Fruit fly (Drosophila melanogaster): ENCODE data around the gene toy.

The toy gene

dm6 chr4:959110-959920 is 30.2 kb upstream of the toy start:
- TF ChIP-seq N (GFP tag; optimal IDR thresholded peaks at IDR 0.05) (peak; percentile 0), rgr (GFP tag; optimal IDR thresholded peaks at IDR 0.05) (no peak), Hnf4 (GFP tag; optimal IDR thresholded peaks at IDR 0.05) (no peak), Hr78 (GFP tag; optimal IDR thresholded peaks at IDR 0.05) (no peak), brk (GFP tag; optimal IDR thresholded peaks at IDR 0.05) (no peak), woc (GFP tag; optimal IDR thresholded peaks at IDR 0.05) (peak; percentile 63), CG9705 (GFP tag; optimal IDR thresholded peaks at IDR 0.05) (no peak)

- TF ChIP-seq Dfd (GFP tag; optimal IDR thresholded peaks at IDR 0.05) = peak; percentile 53
- no peak for TF ChIP-seq dsf (GFP tag; optimal IDR thresholded peaks at IDR 0.05; ENCODE audit: borderline replicate concordance)
- peak; percentile 19 for TF ChIP-seq N (GFP tag; optimal IDR thresholded peaks at IDR 0.05)
- no peak for TF ChIP-seq fru (GFP tag; optimal IDR thresholded peaks at IDR 0.05)
Observed at dm6 chr4:959921-960536, 29.5 kb upstream of the toy start.

dm6 chr4:961045-961576 is 28.4 kb upstream of the toy start:
- TF ChIP-seq dmrt93B (GFP tag; optimal IDR thresholded peaks at IDR 0.05) (no peak), GATAd (GFP tag; optimal IDR thresholded peaks at IDR 0.05) (no peak), Dfd (GFP tag; optimal IDR thresholded peaks at IDR 0.05) (peak; percentile 6)

dm6 chr4:963193-963592 is 26.3 kb upstream of the toy start:
- TF ChIP-seq ey (GFP tag; optimal IDR thresholded peaks at IDR 0.05) = no peak
- TF ChIP-seq Dfd (GFP tag; optimal IDR thresholded peaks at IDR 0.05) = peak; percentile 84

- TF ChIP-seq dl (GFP tag; optimal IDR thresholded peaks at IDR 0.05; ENCODE audit: insufficient read depth in 1 of 2, partially characterized antibody in 2 of 2) = no peak
- TF ChIP-seq sage (GFP tag; optimal IDR thresholded peaks at IDR 0.05) = no peak
- TF ChIP-seq br (GFP tag; optimal IDR thresholded peaks at IDR 0.05) = no peak
- TF ChIP-seq pan (optimal IDR thresholded peaks at IDR 0.05) = no peak
Observed at dm6 chr4:963717-964116, 25.8 kb upstream of the toy start.

dm6 chr4:971084-971483 is 18.4 kb upstream of the toy start:
- peak; percentile 34 for TF ChIP-seq pan (optimal IDR thresholded peaks at IDR 0.05)
- no peak for TF ChIP-seq Sp1 (GFP tag; optimal IDR thresholded peaks at IDR 0.05)
- no peak for TF ChIP-seq Mio (GFP tag; optimal IDR thresholded peaks at IDR 0.05)
- no peak for TF ChIP-seq usp (GFP tag; optimal IDR thresholded peaks at IDR 0.05)
- TF ChIP-seq fru (GFP tag; optimal IDR thresholded peaks at IDR 0.05) = no peak

dm6 chr4:974632-975031 is 14.9 kb upstream of the toy start:
- TF ChIP-seq h (GFP tag; optimal IDR thresholded peaks at IDR 0.05) (no peak), ey (GFP tag; optimal IDR thresholded peaks at IDR 0.05) (no peak), GATAd (GFP tag; optimal IDR thresholded peaks at IDR 0.05) (no peak), Sp1 (GFP tag; optimal IDR thresholded peaks at IDR 0.05) (no peak), Hr78 (GFP tag; optimal IDR thresholded peaks at IDR 0.05) (no peak), rgr (GFP tag; optimal IDR thresholded peaks at IDR 0.05) (no peak), pan (optimal IDR thresholded peaks at IDR 0.05) (no peak), CG32264 (GFP tag; optimal IDR thresholded peaks at IDR 0.05) (no peak), Abd-B (GFP tag; optimal IDR thresholded peaks at IDR 0.05) (no peak), OdsH (GFP tag; optimal IDR thresholded peaks at IDR 0.05) (no peak), woc (GFP tag; optimal IDR thresholded peaks at IDR 0.05) (no peak), Rel (GFP tag; optimal IDR thresholded peaks at IDR 0.05) (no peak), Rel (tag; optimal IDR thresholded peaks at IDR 0.05) (no peak), Mio (GFP tag; optimal IDR thresholded peaks at IDR 0.05) (no peak)

All from whole organism, wandering third instar larva.